Worm (Caenorhabditis elegans) whole organism, young adult: ENCODE measurements around the gene tpk-1.

Experiments
- B0261.1 ChIP-seq: sonication (generic microtip); optimal IDR thresholded peaks from 2 replicates; lab custom pipeline; 2016; ENCODE audit warnings: mild to moderate bottlenecking, missing genetic modification characterization, moderate library complexity, missing compliant biosample characterization
- B0336.3 ChIP-seq: fragments of 200-800 bp; sonication (Bioruptor generic); IDR thresholded peaks from 2 replicates; pipeline ENCODE4 v1.3.6; 2022; ENCODE audit warnings: missing genetic modification characterization, missing compliant biosample characterization
- C17E4.6 ChIP-seq: fragments of 200-800 bp; sonication (Bioruptor generic); IDR thresholded peaks from 2 replicates; pipeline ENCODE4 v1.3.6; 2022; ENCODE audit warnings: missing genetic modification reagents, missing genetic modification characterization, missing compliant biosample characterization
- D2030.7 ChIP-seq: fragments of 200-800 bp; sonication (Bioruptor generic); IDR thresholded peaks from 2 replicates; pipeline ENCODE4 v1.3.6; 2022; ENCODE audit warnings: missing genetic modification reagents, missing genetic modification characterization, missing compliant biosample characterization
- F23B12.7 ChIP-seq: sonication (generic microtip); optimal IDR thresholded peaks from 2 replicates; lab custom pipeline; 2017; ENCODE audit warnings: missing genetic modification characterization, mild to moderate bottlenecking, missing compliant biosample characterization, antibody characterized with exemption, moderate library complexity; ENCODE audit not compliant: insufficient read depth
- F33H1.4 ChIP-seq: fragments of 200-800 bp; sonication (Bioruptor generic); IDR thresholded peaks from 2 replicates; pipeline ENCODE4 v1.3.6; 2022; ENCODE audit warnings: missing genetic modification reagents, missing genetic modification characterization, missing compliant biosample characterization
- F37B4.10 ChIP-seq: fragments of 200-800 bp; sonication (Bioruptor generic); IDR thresholded peaks from 2 replicates; pipeline ENCODE4 v1.3.6; 2022; ENCODE audit warnings: missing genetic modification characterization, missing compliant biosample characterization
- K12H6.12 ChIP-seq: fragments of 200-800 bp; sonication (Bioruptor generic); optimal IDR thresholded peaks from 2 replicates; lab custom pipeline; 2018; ENCODE audit warnings: mild to moderate bottlenecking, missing genetic modification characterization, missing compliant biosample characterization
- Y53G8AR.9 ChIP-seq: fragments of 200-800 bp; sonication (Bioruptor generic); conservative IDR thresholded peaks from 2 replicates; pipeline ENCODE4 v1.3.6; 2022; ENCODE audit warnings: missing genetic modification reagents, missing genetic modification characterization, missing compliant biosample characterization
- Y56A3A.18 ChIP-seq: fragments of 200-800 bp; sonication (Bioruptor generic); IDR thresholded peaks from 2 replicates; pipeline ENCODE4 v1.3.6; 2022; ENCODE audit warnings: missing genetic modification reagents, missing genetic modification characterization, missing compliant biosample characterization
- aptf-2 ChIP-seq: fragments of 200-800 bp; sonication (Bioruptor generic); conservative IDR thresholded peaks from 2 replicates; pipeline ENCODE4 v1.3.6; 2022; ENCODE audit warnings: missing genetic modification reagents, missing genetic modification characterization, missing compliant biosample characterization
- attf-5 ChIP-seq: fragments of 200-800 bp; sonication (Bioruptor generic); optimal IDR thresholded peaks from 2 replicates; lab custom pipeline; 2018; ENCODE audit warnings: mild to moderate bottlenecking, missing genetic modification characterization, missing compliant biosample characterization
- ccch-3 ChIP-seq: fragments of 200-800 bp; sonication (Bioruptor generic); optimal IDR thresholded peaks from 2 replicates; lab custom pipeline; 2018; ENCODE audit warnings: mild to moderate bottlenecking, missing genetic modification characterization, missing compliant biosample characterization
- cebp-1 ChIP-seq, 2 experiments: fragments of 200-800 bp in 1 of 2; sonication (Bioruptor generic) in 1 of 2; sonication (generic microtip) in 1 of 2; IDR thresholded peaks in 1 of 2; optimal IDR thresholded peaks in 1 of 2; 2 replicates each; pipeline versions ENCODE4 v1.3.6 to Lab custom; 2017 to 2022; ENCODE audit warnings: missing compliant biosample characterization in 2 of 2, missing genetic modification characterization in 2 of 2, mild to moderate bottlenecking in 1 of 2, missing genetic modification reagents in 1 of 2, moderate library complexity in 1 of 2
- egl-18 ChIP-seq: fragments of 200-800 bp; sonication (Bioruptor generic); IDR thresholded peaks from 2 replicates; pipeline ENCODE4 v1.3.6; 2022; ENCODE audit warnings: missing genetic modification reagents, missing genetic modification characterization, missing compliant biosample characterization
- egrh-3 ChIP-seq: fragments of 200-800 bp; sonication (Bioruptor generic); IDR thresholded peaks from 2 replicates; pipeline ENCODE4 v1.3.6; 2022; ENCODE audit warnings: missing genetic modification reagents, missing genetic modification characterization, missing compliant biosample characterization
- ekl-4 ChIP-seq: fragments of 200-800 bp; sonication (Bioruptor generic); IDR thresholded peaks from 2 replicates; pipeline ENCODE4 v1.3.6; 2022; ENCODE audit warnings: missing genetic modification reagents, missing genetic modification characterization, missing compliant biosample characterization
- ets-4 ChIP-seq: fragments of 200-800 bp; sonication (Bioruptor generic); optimal IDR thresholded peaks from 2 replicates; lab custom pipeline; 2018; ENCODE audit warnings: mild to moderate bottlenecking, missing genetic modification characterization, missing compliant biosample characterization
- fkh-3 ChIP-seq: sonication (generic microtip); optimal IDR thresholded peaks from 2 replicates; lab custom pipeline; 2016; ENCODE audit warnings: mild to moderate bottlenecking, missing genetic modification characterization, missing compliant biosample characterization
- gei-17 ChIP-seq: fragments of 200-800 bp; sonication (Bioruptor generic); optimal IDR thresholded peaks from 2 replicates; lab custom pipeline; 2018; ENCODE audit warnings: mild to moderate bottlenecking, missing genetic modification characterization, missing compliant biosample characterization
- hlh-12 ChIP-seq: sonication (generic microtip); optimal IDR thresholded peaks from 2 replicates; lab custom pipeline; 2016; ENCODE audit warnings: missing genetic modification characterization, missing compliant biosample characterization
- hlh-26 ChIP-seq: fragments of 200-800 bp; sonication (Bioruptor generic); conservative IDR thresholded peaks from 2 replicates; pipeline ENCODE4 v1.3.6; 2022; ENCODE audit warnings: missing genetic modification reagents, missing genetic modification characterization, missing compliant biosample characterization
- hsf-1 ChIP-seq: fragments of 200-800 bp; sonication (Bioruptor generic); IDR thresholded peaks from 2 replicates; pipeline ENCODE4 v1.3.6; 2022; ENCODE audit warnings: missing genetic modification reagents, missing genetic modification characterization, missing compliant biosample characterization
- let-526 ChIP-seq: fragments of 200-800 bp; sonication (Bioruptor generic); IDR thresholded peaks from 2 replicates; pipeline ENCODE4 v1.3.6; 2022; ENCODE audit warnings: missing genetic modification reagents, missing genetic modification characterization, missing compliant biosample characterization
- let-607 ChIP-seq, 2 experiments: fragments of 200-800 bp in 1 of 2; sonication (Bioruptor generic) in 1 of 2; sonication (generic microtip) in 1 of 2; optimal IDR thresholded peaks; 2 replicates each; lab custom pipeline; 2016 to 2018; ENCODE audit warnings: mild to moderate bottlenecking in 2 of 2, missing compliant biosample characterization in 2 of 2, missing genetic modification characterization in 2 of 2, moderate library complexity in 2 of 2, missing genotype in 1 of 2
- lin-26 ChIP-seq: fragments of 200-800 bp; sonication (Bioruptor generic); IDR thresholded peaks from 2 replicates; pipeline ENCODE4 v1.3.6; 2022; ENCODE audit warnings: missing genetic modification reagents, missing genetic modification characterization, missing compliant biosample characterization
- lin-40 ChIP-seq: sonication (generic microtip); optimal IDR thresholded peaks from 2 replicates; lab custom pipeline; 2016; ENCODE audit warnings: missing genetic modification characterization, mild to moderate bottlenecking, missing compliant biosample characterization, missing genotype, missing genetic modification reagents
- lin-54 ChIP-seq: fragments of 200-800 bp; sonication (Bioruptor generic); optimal IDR thresholded peaks from 2 replicates; lab custom pipeline; 2018; ENCODE audit warnings: mild to moderate bottlenecking, missing genetic modification characterization, missing compliant biosample characterization
- lsy-27 ChIP-seq: sonication (generic microtip); optimal IDR thresholded peaks from 2 replicates; lab custom pipeline; 2017; ENCODE audit warnings: missing genetic modification characterization, mild to moderate bottlenecking, missing compliant biosample characterization, antibody characterized with exemption, missing genotype, borderline replicate concordance; ENCODE audit not compliant: insufficient read depth
- madf-10 ChIP-seq: sonication (generic microtip); optimal IDR thresholded peaks from 2 replicates; lab custom pipeline; 2016; ENCODE audit warnings: mild to moderate bottlenecking, missing genetic modification characterization, missing compliant biosample characterization
- madf-3 ChIP-seq: fragments of 200-800 bp; sonication (Bioruptor generic); IDR thresholded peaks from 2 replicates; pipeline ENCODE4 v1.3.6; 2022; ENCODE audit warnings: missing genetic modification reagents, missing genetic modification characterization, missing compliant biosample characterization
- madf-6 ChIP-seq: fragments of 200-800 bp; sonication (Bioruptor generic); IDR thresholded peaks from 2 replicates; pipeline ENCODE4 v1.3.6; 2022; ENCODE audit warnings: missing genetic modification reagents, missing genetic modification characterization, missing compliant biosample characterization
- mel-28 ChIP-seq: sonication (generic microtip); optimal IDR thresholded peaks from 2 replicates; lab custom pipeline; 2016; ENCODE audit warnings: borderline replicate concordance, mild to moderate bottlenecking, missing genetic modification characterization, missing compliant biosample characterization
- mes-4 ChIP-seq: sonication (generic microtip); optimal IDR thresholded peaks from 2 replicates; lab custom pipeline; 2016; ENCODE audit warnings: missing genotype, missing genetic modification characterization, missing compliant biosample characterization
- nfya-1 ChIP-seq: sonication (generic microtip); optimal IDR thresholded peaks from 2 replicates; lab custom pipeline; 2017; ENCODE audit warnings: antibody characterized with exemption, missing compliant biosample characterization, missing genetic modification characterization, borderline replicate concordance; ENCODE audit not compliant: insufficient read depth
- nfya-2 ChIP-seq: fragments of 200-800 bp; sonication (Bioruptor generic); IDR thresholded peaks from 2 replicates; pipeline ENCODE4 v1.3.6; 2022; ENCODE audit warnings: missing genetic modification reagents, missing genetic modification characterization, missing compliant biosample characterization
- nhr-120 ChIP-seq: fragments of 200-800 bp; sonication (Bioruptor generic); IDR thresholded peaks from 2 replicates; pipeline ENCODE4 v1.3.6; 2022; ENCODE audit warnings: missing genetic modification characterization, missing compliant biosample characterization
- nhr-90 ChIP-seq: sonication (generic microtip); optimal IDR thresholded peaks from 2 replicates; lab custom pipeline; 2016; ENCODE audit warnings: missing genotype, mild to moderate bottlenecking, missing genetic modification characterization, missing compliant biosample characterization
- pbrm-1 ChIP-seq: fragments of 200-800 bp; sonication (Bioruptor generic); IDR thresholded peaks from 2 replicates; pipeline ENCODE4 v1.3.6; 2022; ENCODE audit warnings: missing genetic modification reagents, missing genetic modification characterization, missing compliant biosample characterization
- snpc-1.1 ChIP-seq: sonication (generic microtip); optimal IDR thresholded peaks from 2 replicates; lab custom pipeline; 2017; ENCODE audit warnings: missing genetic modification characterization, mild to moderate bottlenecking, missing compliant biosample characterization, antibody characterized with exemption, moderate library complexity, missing genotype, missing genetic modification reagents; ENCODE audit not compliant: insufficient read depth
- snpc-4 ChIP-seq, 5 experiments: fragments of 150-350 bp in 1 of 5; sonication (generic microtip) in 4 of 5; optimal IDR thresholded peaks; 2 replicates each; lab custom pipeline; 2014 to 2018; ENCODE audit warnings: missing genetic modification characterization in 5 of 5, missing biosample characterization in 3 of 5, antibody characterized with exemption in 2 of 5, mild to moderate bottlenecking in 2 of 5, missing compliant biosample characterization in 2 of 5, missing genotype in 2 of 5, moderate library complexity in 2 of 5, missing genetic modification reagents in 1 of 5
- tbx-9 ChIP-seq: sonication (generic microtip); optimal IDR thresholded peaks from 2 replicates; lab custom pipeline; 2016; ENCODE audit warnings: borderline replicate concordance, missing genetic modification characterization, inconsistent platforms, missing compliant biosample characterization
- unc-130 ChIP-seq: sonication (generic microtip); optimal IDR thresholded peaks from 2 replicates; lab custom pipeline; 2016; ENCODE audit warnings: missing genetic modification reagents, missing genetic modification characterization, missing compliant biosample characterization
- zim-3 ChIP-seq: sonication (generic microtip); optimal IDR thresholded peaks from 2 replicates; lab custom pipeline; 2017; ENCODE audit warnings: mild to moderate bottlenecking, missing genetic modification characterization, moderate library complexity, missing compliant biosample characterization
- ztf-28 ChIP-seq: fragments of 200-800 bp; sonication (Bioruptor generic); IDR thresholded peaks from 2 replicates; pipeline ENCODE4 v1.3.6; 2022; ENCODE audit warnings: missing genetic modification reagents, missing genetic modification characterization, missing compliant biosample characterization

The tpk-1 gene

DNA sequence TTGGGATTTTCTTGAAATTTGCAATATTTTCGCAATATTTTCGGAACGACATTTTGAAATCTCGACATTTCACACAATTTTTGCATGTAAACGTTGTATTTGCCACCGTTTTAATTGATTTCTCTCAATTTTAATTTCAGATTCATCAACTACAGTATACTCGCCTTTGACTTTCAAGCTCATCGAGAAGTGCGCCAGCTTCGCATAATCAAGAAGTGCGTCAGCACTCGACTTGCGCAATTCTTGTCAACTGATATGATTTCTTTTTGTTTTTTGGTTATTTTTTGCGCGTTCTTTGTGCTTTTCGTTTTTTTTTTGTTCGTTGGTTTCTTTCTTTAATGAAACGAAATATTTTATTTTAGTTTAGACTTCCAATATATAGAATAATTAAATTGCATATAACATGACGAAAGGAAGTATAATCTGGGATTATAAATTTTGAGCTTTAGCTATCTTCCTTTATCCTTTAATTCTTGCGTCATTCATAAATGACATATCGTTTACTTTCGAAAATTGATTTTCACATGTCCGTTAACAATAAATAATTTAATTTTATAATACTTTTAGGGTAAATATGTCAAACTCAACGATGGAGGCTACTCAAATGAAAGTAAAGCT is 24.7 kb upstream of the tpk-1 start, which contains the start of gene famh-136 (continued):
- no peak for TF ChIP-seq B0261.1 (tag; lab: Kevin White, UChicago)
- no peak for TF ChIP-seq mes-4 (tag; lab: Kevin White, UChicago)
- no peak for TF ChIP-seq mel-28
- TF ChIP-seq lsy-27 (tag; lab: Kevin White, UChicago), result no peak
- peak; percentile 67; the same call in 1 of the 2 replicates for TF ChIP-seq ekl-4
- peak; percentile 39 to 76 for TF ChIP-seq let-607 (tag; optimal IDR thresholded peaks at IDR 0.05; lab: Kevin White, UChicago)
- TF ChIP-seq ets-4 (GFP tag; lab: Kevin White, UChicago), result no peak
- peak; percentile 4 for TF ChIP-seq unc-130
- TF ChIP-seq tbx-9, result no peak
- TF ChIP-seq pbrm-1 (GFP tag; lab: Robert Waterston, UW), result peak; percentile 87; the same call in 1 of the 2 replicates
- TF ChIP-seq B0336.3 (GFP tag; lab: Robert Waterston, UW), result peak; percentile 82
- TF ChIP-seq snpc-1.1 (tag; lab: Kevin White, UChicago), result peak; percentile 51
- TF ChIP-seq madf-6 (GFP tag; lab: Robert Waterston, UW), result peak; percentile 84
- TF ChIP-seq nfya-2 (GFP tag; lab: Robert Waterston, UW), result no peak
- no peak for TF ChIP-seq nhr-120
- peak; percentile 90 for TF ChIP-seq lin-40 (tag; lab: Kevin White, UChicago)
- no peak for TF ChIP-seq egrh-3 (GFP tag; lab: Robert Waterston, UW)
- TF ChIP-seq ztf-28, result no peak
- TF ChIP-seq lin-54, result peak; percentile 86
- TF ChIP-seq hlh-26 (GFP tag; lab: Robert Waterston, UW), result no peak
- no peak for TF ChIP-seq egl-18
- no peak for TF ChIP-seq hsf-1 (GFP tag; lab: Robert Waterston, UW)
- TF ChIP-seq ccch-3, result no peak
- TF ChIP-seq aptf-2 (GFP tag; lab: Robert Waterston, UW), result no peak
- no peak for TF ChIP-seq lin-26 (GFP tag; lab: Robert Waterston, UW)
- no peak for TF ChIP-seq nhr-90 (tag; lab: Kevin White, UChicago)
- no peak for TF ChIP-seq madf-3 (GFP tag; lab: Robert Waterston, UW)
- no peak for TF ChIP-seq hlh-12 (tag; lab: Kevin White, UChicago)
- TF ChIP-seq C17E4.6, result 0 out of 2 replicates have a peak, but pooled peaks have one; percentile 26
- TF ChIP-seq gei-17 (GFP tag; lab: Kevin White, UChicago), result peak; percentile 40
- peak; percentile 94 for TF ChIP-seq F23B12.7 (tag; lab: Kevin White, UChicago)
- peak; percentile 30; the same call in 1 of the 2 replicates for TF ChIP-seq Y56A3A.18
- TF ChIP-seq fkh-3 (tag; lab: Kevin White, UChicago), result no peak
- TF ChIP-seq nfya-1 (tag; lab: Kevin White, UChicago), result no peak
- TF ChIP-seq F37B4.10 (GFP tag; lab: Robert Waterston, UW), result no peak
- TF ChIP-seq cebp-1 (GFP tag; IDR thresholded peaks at IDR 0.05; lab: Robert Waterston, UW), result peak; percentile 36; the same call in 1 of the 2 replicates
- TF ChIP-seq cebp-1 (tag; optimal IDR thresholded peaks at IDR 0.05; lab: Kevin White, UChicago), result peak; percentile 90
- peak; percentile 54 for TF ChIP-seq madf-10
- TF ChIP-seq zim-3 (tag; lab: Kevin White, UChicago), result no peak
- TF ChIP-seq snpc-4 (GFP tag; optimal IDR thresholded peaks at IDR 0.05; lab: Kevin White, UChicago), result peak; percentile 53
- peak; percentile 50 to 74 (median 64) for TF ChIP-seq snpc-4 (tag; optimal IDR thresholded peaks at IDR 0.05; lab: Kevin White, UChicago)
- peak; percentile 74 for TF ChIP-seq F33H1.4 (GFP tag; lab: Robert Waterston, UW)
- TF ChIP-seq D2030.7, result no peak
- no peak for TF ChIP-seq let-526 (GFP tag; lab: Robert Waterston, UW)
- peak; percentile 93 for TF ChIP-seq Y53G8AR.9
- peak; percentile 88 for TF ChIP-seq attf-5 (GFP tag; lab: Kevin White, UChicago)
- TF ChIP-seq K12H6.12, result peak; percentile 48
